Fruit fly (Drosophila melanogaster) whole organism, embryonic: ENCODE results near the gene CG33268.

Experiments used
- B-H2 ChIP-seq: fragments of 200-800 bp; sonication (Bioruptor generic); optimal IDR thresholded peaks from 2 replicates; lab custom pipeline; 2018; ENCODE audit warnings: missing biosample characterization, mild to moderate bottlenecking, missing genetic modification characterization
- C15 ChIP-seq: fragments of 200-800 bp; sonication (Bioruptor generic); IDR thresholded peaks from 3 replicates; pipeline ENCODE4 v1.3.6; 2022; ENCODE audit warnings: missing biosample characterization, missing genetic modification characterization
- CG10209 ChIP-seq: fragments of 200-800 bp; sonication (Bioruptor generic); optimal IDR thresholded peaks from 3 replicates; lab custom pipeline; 2017; ENCODE audit warnings: missing biosample characterization, mild to moderate bottlenecking, missing genetic modification characterization, missing genetic modification reagents
- CG10462 ChIP-seq: fragments of 200-800 bp; sonication (Bioruptor generic); optimal IDR thresholded peaks from 2 replicates; lab custom pipeline; 2016; ENCODE audit warnings: missing biosample characterization, missing genetic modification characterization
- CG11093 ChIP-seq: fragments of 200-800 bp; sonication (Bioruptor generic); IDR thresholded peaks from 3 replicates; pipeline ENCODE4 v1.3.6; 2022; ENCODE audit warnings: missing biosample characterization, missing genetic modification characterization
- CG11695 ChIP-seq: fragments of 200-800 bp; sonication (Bioruptor generic); IDR thresholded peaks from 3 replicates; pipeline ENCODE4 v1.3.6; 2022; ENCODE audit warnings: missing biosample characterization, missing genetic modification characterization
- CG12155 ChIP-seq: fragments of 200-800 bp; sonication (Bioruptor generic); optimal IDR thresholded peaks from 3 replicates; lab custom pipeline; 2016; ENCODE audit warnings: missing biosample characterization, missing genetic modification characterization
- CG12299 ChIP-seq: fragments of 200-800 bp; sonication (Bioruptor generic); optimal IDR thresholded peaks from 2 replicates; lab custom pipeline; 2018; ENCODE audit warnings: missing biosample characterization, mild to moderate bottlenecking, missing genetic modification characterization
- CG12659 ChIP-seq: fragments of 200-800 bp; sonication (Bioruptor generic); optimal IDR thresholded peaks from 3 replicates; lab custom pipeline; 2017; ENCODE audit warnings: mild to moderate bottlenecking, missing biosample characterization, missing genetic modification reagents, missing genetic modification characterization
- CG14014 ChIP-seq: fragments of 200-800 bp; sonication (Bioruptor generic); IDR thresholded peaks from 2 replicates; pipeline ENCODE4 v1.3.6; 2022; ENCODE audit warnings: missing biosample characterization, missing genetic modification characterization
- CG15514 ChIP-seq: fragments of 200-800 bp; sonication (Bioruptor generic); optimal IDR thresholded peaks from 3 replicates; lab custom pipeline; 2017; ENCODE audit warnings: missing biosample characterization, missing genetic modification characterization, mild to moderate bottlenecking, moderate library complexity, missing genetic modification reagents
- CG17829 ChIP-seq: fragments of 200-800 bp; optimal IDR thresholded peaks from 2 replicates; lab custom pipeline; 2019; ENCODE audit warnings: missing biosample characterization, mild to moderate bottlenecking, missing genetic modification characterization, moderate library complexity
- CG17912 ChIP-seq: fragments of 200-800 bp; sonication (Bioruptor generic); optimal IDR thresholded peaks from 2 replicates; lab custom pipeline; 2018; ENCODE audit warnings: missing biosample characterization, mild to moderate bottlenecking, missing genetic modification characterization
- CG2678 ChIP-seq: fragments of 200-800 bp; sonication (Bioruptor generic); optimal IDR thresholded peaks from 3 replicates; lab custom pipeline; 2019; ENCODE audit warnings: missing biosample characterization, mild to moderate bottlenecking, missing genetic modification characterization, moderate library complexity
- CG3838 ChIP-seq: fragments of 200-800 bp; sonication (Bioruptor generic); optimal IDR thresholded peaks from 3 replicates; lab custom pipeline; 2016; ENCODE audit warnings: missing biosample characterization, missing genetic modification characterization
- CG43689 ChIP-seq: fragments of 200-800 bp; sonication (Bioruptor generic); IDR thresholded peaks from 2 replicates; pipeline ENCODE4 v1.3.6; 2022; ENCODE audit warnings: missing biosample characterization, missing genetic modification characterization
- CG4404 ChIP-seq: fragments of 200-800 bp; sonication (Bioruptor generic); IDR thresholded peaks from 2 replicates; pipeline ENCODE4 v1.3.6; 2022; ENCODE audit warnings: missing biosample characterization, missing genetic modification characterization
- CG7745 ChIP-seq: fragments of 200-800 bp; sonication (Bioruptor generic); optimal IDR thresholded peaks from 2 replicates; lab custom pipeline; 2018; ENCODE audit warnings: missing biosample characterization, mild to moderate bottlenecking, missing genetic modification characterization, moderate library complexity
- CG7963 ChIP-seq: fragments of 200-800 bp; sonication (Bioruptor generic); IDR thresholded peaks from 3 replicates; pipeline ENCODE4 v1.3.6; 2022; ENCODE audit warnings: missing biosample characterization, missing genetic modification characterization; ENCODE audit not compliant: partially characterized antibody
- CG9609 ChIP-seq: fragments of 200-800 bp; sonication (Bioruptor generic); optimal IDR thresholded peaks from 3 replicates; lab custom pipeline; 2016; ENCODE audit warnings: missing biosample characterization, missing genetic modification characterization
- CG9797 ChIP-seq: fragments of 200-800 bp; sonication (Bioruptor generic); optimal IDR thresholded peaks from 3 replicates; lab custom pipeline; 2018; ENCODE audit warnings: missing biosample characterization, mild to moderate bottlenecking, missing genetic modification characterization
- CTCF ChIP-seq: fragments of 200-800 bp; sonication (Bioruptor generic); optimal IDR thresholded peaks from 2 replicates; lab custom pipeline; 2017; ENCODE audit warnings: missing biosample characterization, mild to moderate bottlenecking, missing genetic modification characterization, moderate library complexity
- Camta ChIP-seq: fragments of 200-800 bp; sonication (Bioruptor generic); optimal IDR thresholded peaks from 2 replicates; lab custom pipeline; 2016; ENCODE audit warnings: missing biosample characterization, missing genetic modification characterization
- CoRest ChIP-seq: fragments of 200-800 bp; sonication (Bioruptor generic); optimal IDR thresholded peaks from 3 replicates; lab custom pipeline; 2018; ENCODE audit warnings: missing biosample characterization, mild to moderate bottlenecking, missing genetic modification characterization, moderate library complexity
- HLH4C ChIP-seq: fragments of 200-800 bp; sonication (Bioruptor generic); IDR thresholded peaks from 3 replicates; pipeline ENCODE4 v1.3.6; 2022; ENCODE audit warnings: missing biosample characterization, missing genetic modification characterization; ENCODE audit not compliant: partially characterized antibody
- HLH54F ChIP-seq: fragments of 200-800 bp; sonication (Bioruptor generic); optimal IDR thresholded peaks from 3 replicates; lab custom pipeline; 2016; ENCODE audit warnings: missing biosample characterization, missing genetic modification characterization
- Six4 ChIP-seq: fragments of 200-800 bp; sonication (Bioruptor generic); optimal IDR thresholded peaks from 2 replicates; lab custom pipeline; 2016; ENCODE audit warnings: missing biosample characterization, missing genetic modification characterization
- Sry-δ ChIP-seq: fragments of 200-800 bp; sonication (Bioruptor generic); optimal IDR thresholded peaks from 2 replicates; lab custom pipeline; 2016; ENCODE audit warnings: missing biosample characterization, missing genetic modification characterization
- Stat92E ChIP-seq, 3 experiments: fragments of >200 bp in 2 of 3; fragments of 200-800 bp in 1 of 3; sonication (Bioruptor generic) in 1 of 3; optimal IDR thresholded peaks; 2 replicates each; lab custom pipeline; 2017 to 2019; ENCODE audit warnings: missing biosample characterization in 3 of 3, missing genetic modification characterization in 3 of 3, mild to moderate bottlenecking in 1 of 3, moderate library complexity in 1 of 3
- amos ChIP-seq: fragments of 200-800 bp; sonication (Bioruptor generic); IDR thresholded peaks from 2 replicates; pipeline ENCODE4 v1.3.6; 2022; ENCODE audit warnings: missing biosample characterization, missing genetic modification characterization; ENCODE audit not compliant: partially characterized antibody
- ase ChIP-seq: fragments of 200-800 bp; sonication (Bioruptor generic); IDR thresholded peaks from 3 replicates; pipeline ENCODE4 v1.3.6; 2022; ENCODE audit warnings: missing biosample characterization, missing genetic modification characterization
- ato ChIP-seq: fragments of 200-800 bp; sonication (Bioruptor generic); IDR thresholded peaks from 2 replicates; pipeline ENCODE4 v1.3.6; 2022; ENCODE audit warnings: missing biosample characterization, missing genetic modification characterization; ENCODE audit not compliant: partially characterized antibody
- bab2 ChIP-seq: fragments of 200-800 bp; sonication (Bioruptor generic); optimal IDR thresholded peaks from 2 replicates; lab custom pipeline; 2016; ENCODE audit warnings: missing biosample characterization, missing genetic modification characterization
- cas ChIP-seq: fragments of 200-800 bp; sonication (Bioruptor generic); IDR thresholded peaks from 2 replicates; pipeline ENCODE4 v1.3.6; 2022; ENCODE audit warnings: missing biosample characterization, missing genetic modification characterization
- chm ChIP-seq: fragments of 200-800 bp; sonication (Bioruptor generic); IDR thresholded peaks from 2 replicates; pipeline ENCODE4 v1.3.6; 2022; ENCODE audit warnings: missing biosample characterization, missing genetic modification characterization
- ftz-f1 ChIP-seq: fragments of 200-800 bp; sonication (Bioruptor generic); optimal IDR thresholded peaks from 2 replicates; lab custom pipeline; 2016; ENCODE audit warnings: missing biosample characterization, missing genetic modification characterization
- gfzf ChIP-seq: fragments of 200-800 bp; sonication (Bioruptor generic); optimal IDR thresholded peaks from 2 replicates; lab custom pipeline; 2016; ENCODE audit warnings: missing biosample characterization, mild to moderate bottlenecking, missing genetic modification characterization, moderate library complexity
- gt ChIP-seq: fragments of 200-800 bp; sonication (Bioruptor generic); IDR thresholded peaks from 2 replicates; pipeline ENCODE4 v1.3.6; 2022; ENCODE audit warnings: missing biosample characterization, missing genetic modification characterization
- hbn ChIP-seq: fragments of 200-800 bp; sonication (Bioruptor generic); IDR thresholded peaks from 2 replicates; pipeline ENCODE4 v1.3.6; 2022; ENCODE audit warnings: missing biosample characterization, missing genetic modification characterization; ENCODE audit not compliant: partially characterized antibody
- kay ChIP-seq: fragments of 200-800 bp; sonication (Bioruptor generic); optimal IDR thresholded peaks from 2 replicates; lab custom pipeline; 2016; ENCODE audit warnings: missing biosample characterization, missing genetic modification characterization
- p53 ChIP-seq: fragments of 200-800 bp; sonication (Bioruptor generic); optimal IDR thresholded peaks from 2 replicates; lab custom pipeline; 2016; ENCODE audit warnings: missing biosample characterization, missing genetic modification characterization
- ranshi ChIP-seq: fragments of 200-800 bp; sonication (Bioruptor generic); IDR thresholded peaks from 2 replicates; pipeline ENCODE4 v1.3.6; 2022; ENCODE audit warnings: missing biosample characterization, missing genetic modification characterization
- ro ChIP-seq: fragments of 200-800 bp; sonication (Bioruptor generic); IDR thresholded peaks from 2 replicates; pipeline ENCODE4 v1.3.6; 2022; ENCODE audit warnings: missing biosample characterization, missing genetic modification characterization
- so ChIP-seq: fragments of 200-800 bp; sonication (Bioruptor generic); IDR thresholded peaks from 3 replicates; pipeline ENCODE4 v1.3.6; 2022; ENCODE audit warnings: missing biosample characterization, missing genetic modification characterization
- sob ChIP-seq: fragments of 200-800 bp; sonication (Bioruptor generic); IDR thresholded peaks from 2 replicates; pipeline ENCODE4 v1.3.6; 2022; ENCODE audit warnings: missing biosample characterization, missing genetic modification characterization
- sqz ChIP-seq: fragments of 200-800 bp; sonication (Bioruptor generic); optimal IDR thresholded peaks from 3 replicates; lab custom pipeline; 2018; ENCODE audit warnings: missing biosample characterization, mild to moderate bottlenecking, missing genetic modification characterization
- stwl ChIP-seq: fragments of 200-800 bp; sonication (Bioruptor generic); optimal IDR thresholded peaks from 3 replicates; lab custom pipeline; 2018; ENCODE audit warnings: missing biosample characterization, mild to moderate bottlenecking, missing genetic modification characterization, moderate library complexity
- tin ChIP-seq: fragments of 200-800 bp; sonication (Bioruptor generic); optimal IDR thresholded peaks from 3 replicates; lab custom pipeline; 2016; ENCODE audit warnings: missing biosample characterization, missing genetic modification characterization
- zen2 ChIP-seq: fragments of 200-800 bp; sonication (Bioruptor generic); IDR thresholded peaks from 3 replicates; pipeline ENCODE4 v1.3.6; 2022; ENCODE audit warnings: missing biosample characterization, missing genetic modification characterization; ENCODE audit not compliant: partially characterized antibody

Gene CG33268

DNA sequence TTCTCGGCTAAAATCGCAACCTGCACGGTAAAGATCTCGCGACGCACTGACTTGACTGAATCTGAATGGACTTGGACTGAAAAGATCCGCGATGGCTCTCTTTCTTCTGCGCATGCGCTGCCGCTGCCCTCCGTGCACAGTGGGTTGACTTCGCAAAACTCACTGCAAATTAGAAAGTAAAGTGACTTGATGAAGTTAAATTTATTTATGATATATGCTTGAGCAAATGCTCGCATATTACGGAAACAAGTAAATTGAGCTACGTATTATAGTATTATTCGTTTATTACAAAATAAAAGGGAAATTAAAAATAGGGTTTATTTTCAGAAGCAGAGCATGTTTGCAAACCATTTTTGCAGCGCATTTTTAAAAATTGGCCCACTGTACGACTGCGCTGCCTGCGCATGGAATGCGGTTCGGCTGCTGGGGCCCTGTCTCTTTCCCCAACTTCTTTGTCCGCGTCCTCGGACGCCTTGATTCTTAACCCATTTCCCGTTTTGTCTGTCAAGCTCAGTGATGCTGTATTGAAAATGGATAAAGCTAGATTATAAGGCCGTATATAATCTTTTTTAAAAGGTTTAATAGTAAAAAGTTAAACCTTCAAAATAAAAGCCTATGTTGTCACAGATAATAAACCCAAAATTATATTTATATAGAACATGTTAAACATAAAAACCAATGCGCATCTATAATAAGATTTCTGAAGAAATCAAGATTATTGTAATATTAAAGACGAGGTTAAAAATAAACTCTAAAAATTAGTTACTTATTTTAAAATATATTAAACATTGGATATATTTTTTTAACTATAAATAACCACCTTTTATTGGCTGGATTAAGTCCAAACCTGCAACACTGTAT, 3.1 kb downstream of the CG33268 start, which contains the start of gene rt (continued):
- no peak for TF ChIP-seq so (GFP tag; lab: Robert Waterston, UW)
- no peak for TF ChIP-seq CG3838
- TF ChIP-seq ranshi (GFP tag; lab: Robert Waterston, UW): no peak; the same call in 1 of the 2 replicates
- TF ChIP-seq stwl (tag; lab: Kevin White, UChicago): peak; percentile 31
- peak; percentile 34 for TF ChIP-seq tin (GFP tag; lab: Kevin White, UChicago)
- TF ChIP-seq bab2: peak; percentile 14
- no peak for TF ChIP-seq cas (GFP tag; lab: Robert Waterston, UW)
- TF ChIP-seq Stat92E (GFP tag; optimal IDR thresholded peaks at IDR 0.05; lab: Kevin White, UChicago): no peak
- TF ChIP-seq CG17829 (tag; lab: Kevin White, UChicago): peak; percentile 73
- TF ChIP-seq CTCF (GFP tag; lab: Kevin White, UChicago): no peak
- no peak for TF ChIP-seq CG10462
- no peak for TF ChIP-seq CG9609
- TF ChIP-seq B-H2 (GFP tag; lab: Kevin White, UChicago): no peak
- TF ChIP-seq hbn: no peak
- peak; percentile 70 for TF ChIP-seq CoRest (tag; lab: Kevin White, UChicago)
- TF ChIP-seq CG4404 (GFP tag; lab: Robert Waterston, UW): peak; percentile 44
- TF ChIP-seq C15: no peak
- TF ChIP-seq CG17912 (GFP tag; lab: Kevin White, UChicago): no peak
- TF ChIP-seq CG14014 (GFP tag; lab: Robert Waterston, UW): 0 out of 2 replicates have a peak, but pooled peaks have one; percentile 7
- no peak for TF ChIP-seq chm (GFP tag; lab: Robert Waterston, UW)
- no peak for TF ChIP-seq CG12299
- TF ChIP-seq CG2678: peak; percentile 68
- no peak for TF ChIP-seq ro
- no peak for TF ChIP-seq CG9797 (GFP tag; lab: Kevin White, UChicago)
- TF ChIP-seq CG7963 (GFP tag; lab: Robert Waterston, UW): no peak
- TF ChIP-seq sqz (GFP tag; lab: Kevin White, UChicago): peak; percentile 31
- no peak for TF ChIP-seq gt (GFP tag; lab: Robert Waterston, UW)
- peak; percentile 18 for TF ChIP-seq CG10209
- no peak; the same call in 1 of the 2 replicates for TF ChIP-seq sob (GFP tag; lab: Robert Waterston, UW)
- peak; percentile 48; the same call in 1 of the 3 replicates for TF ChIP-seq CG11695 (GFP tag; lab: Robert Waterston, UW)
- peak; percentile 41 for TF ChIP-seq Six4 (GFP tag; lab: Kevin White, UChicago)
- TF ChIP-seq CG43689 (GFP tag; lab: Robert Waterston, UW): no peak
- no peak for TF ChIP-seq Sry-δ (GFP tag; lab: Kevin White, UChicago)
- no peak for TF ChIP-seq gfzf (GFP tag; lab: Kevin White, UChicago)
- TF ChIP-seq CG15514 (GFP tag; lab: Kevin White, UChicago): no peak
- no peak for TF ChIP-seq ftz-f1 (GFP tag; lab: Kevin White, UChicago)
- TF ChIP-seq HLH54F: no peak
- no peak for TF ChIP-seq kay
- TF ChIP-seq zen2: no peak
- peak; percentile 32 for TF ChIP-seq CG12659 (GFP tag; lab: Kevin White, UChicago)
- no peak for TF ChIP-seq p53 (GFP tag; lab: Kevin White, UChicago)
- no peak; the same call in 1 of the 2 replicates for TF ChIP-seq ato (GFP tag; lab: Robert Waterston, UW)
- peak; percentile 9 for TF ChIP-seq CG12155 (GFP tag; lab: Kevin White, UChicago)
- 0 out of 3 replicates have a peak, but pooled peaks have one; percentile 47 for TF ChIP-seq ase (GFP tag; lab: Robert Waterston, UW)
- TF ChIP-seq Camta (GFP tag; lab: Kevin White, UChicago): no peak
- TF ChIP-seq CG7745 (tag; lab: Kevin White, UChicago): no peak
- TF ChIP-seq amos (GFP tag; lab: Robert Waterston, UW): no peak
- TF ChIP-seq CG11093: peak; percentile 71; the same call in 2 of the 3 replicates
- TF ChIP-seq HLH4C (GFP tag; lab: Robert Waterston, UW): peak; percentile 38; the same call in 1 of the 3 replicates
